Worm (Caenorhabditis elegans): Measurements from ENCODE around the gene sdz-36.

DNA sequence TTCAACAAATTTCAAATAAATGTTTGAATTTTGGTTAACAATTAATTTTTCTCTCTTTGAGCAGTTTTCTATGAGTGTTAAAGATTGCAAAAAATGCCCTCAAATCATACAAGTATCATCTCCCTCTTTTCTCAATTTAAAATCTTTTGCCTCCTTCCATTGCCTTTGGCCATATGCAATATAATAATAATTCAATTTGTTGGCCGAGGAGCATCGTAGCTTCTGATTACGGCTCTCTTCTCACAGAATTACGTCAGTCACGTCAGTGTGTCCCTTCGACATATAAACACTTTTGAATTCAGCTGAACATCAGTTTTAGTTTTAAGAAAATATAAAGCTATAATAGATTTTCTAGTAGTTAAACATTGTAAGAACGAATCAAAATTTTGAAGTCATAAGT, 35.2 kb upstream of the sdz-36 start:
- TF ChIP-seq jun-1 (tag; optimal IDR thresholded peaks at IDR 0.05) (no peak), alr-1 (tag; optimal IDR thresholded peaks at IDR 0.05; ENCODE audit: borderline replicate concordance) (no peak)

Measured in whole organism, L1 larva.